Worm (Caenorhabditis elegans) whole organism, early embryonic: ENCODE measurements around the gene egl-46.

ENCODE experiments used
- B0310.2 ChIP-seq: sonication (generic microtip); optimal IDR thresholded peaks from 2 replicates; lab custom pipeline; 2016; ENCODE audit warnings: mild to moderate bottlenecking, missing genetic modification characterization, missing compliant biosample characterization
- F13C5.2 ChIP-seq: sonication (generic microtip); optimal IDR thresholded peaks from 2 replicates; lab custom pipeline; 2017; ENCODE audit warnings: mild to moderate bottlenecking, missing genetic modification characterization, inconsistent platforms, missing compliant biosample characterization
- aly-1 ChIP-seq: sonication (generic microtip); optimal IDR thresholded peaks from 2 replicates; lab custom pipeline; 2016; ENCODE audit warnings: missing genetic modification characterization, missing compliant biosample characterization
- ama-1 ChIP-seq: fragments of 150-350 bp; optimal IDR thresholded peaks from 2 replicates; lab custom pipeline; 2014
- ceh-13 ChIP-seq: fragments of 200-800 bp; sonication (Bioruptor generic); optimal IDR thresholded peaks from 2 replicates; lab custom pipeline; 2018; ENCODE audit warnings: mild to moderate bottlenecking, missing genetic modification characterization, missing compliant biosample characterization
- ets-7 ChIP-seq: sonication (generic microtip); optimal IDR thresholded peaks from 2 replicates; lab custom pipeline; 2016; ENCODE audit warnings: missing genotype, missing genetic modification characterization, missing compliant biosample characterization
- flt-1 ChIP-seq: fragments of 200-800 bp; sonication (Bioruptor generic); IDR thresholded peaks from 2 replicates; pipeline ENCODE4 v1.3.6; 2022; ENCODE audit warnings: missing genetic modification characterization, missing compliant biosample characterization
- sea-1 ChIP-seq: fragments of 200-800 bp; sonication (Bioruptor generic); conservative IDR thresholded peaks from 2 replicates; pipeline ENCODE4 v1.3.6; 2022; ENCODE audit warnings: missing genetic modification characterization, missing compliant biosample characterization
- tbx-11 ChIP-seq: fragments of 200-800 bp; sonication (Bioruptor generic); IDR thresholded peaks from 2 replicates; pipeline ENCODE4 v1.3.6; 2022; ENCODE audit warnings: missing genetic modification characterization, missing compliant biosample characterization
- tbx-37 ChIP-seq: fragments of 200-800 bp; sonication (Bioruptor generic); conservative IDR thresholded peaks from 2 replicates; pipeline ENCODE4 v1.3.6; 2022; ENCODE audit warnings: missing genetic modification reagents, missing genetic modification characterization, missing compliant biosample characterization

ce11 chrV:6705367-6705766, 24.0 kb upstream of the egl-46 start:
- no peak for TF ChIP-seq ama-1
- no peak for TF ChIP-seq ets-7 (tag; lab: Kevin White, UChicago)
- TF ChIP-seq flt-1 (GFP tag; lab: Robert Waterston, UW): no peak
- TF ChIP-seq aly-1: no peak
- TF ChIP-seq tbx-11: no peak
- TF ChIP-seq F13C5.2: no peak
- TF ChIP-seq ceh-13 (GFP tag; lab: Kevin White, UChicago): no peak
- no peak for TF ChIP-seq sea-1 (GFP tag; lab: Robert Waterston, UW)
- TF ChIP-seq B0310.2: no peak
- TF ChIP-seq tbx-37: no peak
